Worm (Caenorhabditis elegans): ENCODE measurements around the gene K03B4.8.

Gene K03B4.8

DNA sequence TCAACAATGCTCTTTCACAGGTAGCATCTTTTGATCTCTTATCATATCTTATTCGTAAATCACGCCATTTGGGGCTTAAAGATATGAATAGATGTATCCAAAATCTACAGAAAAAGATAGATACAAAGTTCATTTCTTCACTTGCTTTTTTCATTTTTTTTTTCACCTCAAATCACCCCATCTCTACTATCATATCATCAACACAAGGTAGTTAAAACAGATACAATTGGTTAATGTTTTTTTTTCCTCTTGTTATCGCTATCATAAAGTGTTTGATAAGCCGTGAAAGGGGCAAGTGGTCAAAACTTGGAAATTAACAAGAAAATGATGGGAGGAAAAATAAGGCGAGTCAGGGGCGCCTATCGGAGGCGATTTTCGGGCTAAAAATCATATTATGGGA is 44.1 kb downstream of the K03B4.8 start (continued):
- no peak for TF ChIP-seq hif-1 (tag; optimal IDR thresholded peaks at IDR 0.05)
- TF ChIP-seq nhr-6 (tag; optimal IDR thresholded peaks at IDR 0.05): no peak
- TF ChIP-seq zfp-2 (tag; optimal IDR thresholded peaks at IDR 0.05): no peak
- no peak for TF ChIP-seq ztf-7 (tag; optimal IDR thresholded peaks at IDR 0.05)
- no peak for TF ChIP-seq ama-1 (optimal IDR thresholded peaks at IDR 0.05)
- no peak for TF ChIP-seq dmd-9 (GFP tag; IDR thresholded peaks at IDR 0.05)
- TF ChIP-seq lin-1 (GFP tag; IDR thresholded peaks at IDR 0.05): 0 out of 2 replicates have a peak, but pooled peaks have one; percentile 19
- no peak for TF ChIP-seq skn-1 (tag; optimal IDR thresholded peaks at IDR 0.05)
- no peak for TF ChIP-seq Y5F2A.4 (GFP tag; optimal IDR thresholded peaks at IDR 0.05)
- no peak for TF ChIP-seq duxl-1 (tag; optimal IDR thresholded peaks at IDR 0.05; ENCODE audit: poor library complexity)
- TF ChIP-seq vab-7 (GFP tag; IDR thresholded peaks at IDR 0.05): no peak
- TF ChIP-seq aly-2 (tag; optimal IDR thresholded peaks at IDR 0.05): no peak
- no peak for TF ChIP-seq R02D3.7 (tag; optimal IDR thresholded peaks at IDR 0.05)
- no peak for TF ChIP-seq ces-1 (GFP tag; optimal IDR thresholded peaks at IDR 0.05)
- TF ChIP-seq daf-8 (GFP tag; IDR thresholded peaks at IDR 0.05): no peak
- no peak for TF ChIP-seq T20F7.1 (GFP tag; optimal IDR thresholded peaks at IDR 0.05)
- no peak for TF ChIP-seq dpl-1 (GFP tag; optimal IDR thresholded peaks at IDR 0.05)
- TF ChIP-seq fos-1 (tag; optimal IDR thresholded peaks at IDR 0.05): no peak
- no peak for TF ChIP-seq hmg-1.1 (GFP tag; IDR thresholded peaks at IDR 0.05)
- no peak for TF ChIP-seq pha-4 (GFP tag; IDR thresholded peaks at IDR 0.05)
- TF ChIP-seq pha-4 (tag; optimal IDR thresholded peaks at IDR 0.05): no peak
- TF ChIP-seq nhr-25 (tag; optimal IDR thresholded peaks at IDR 0.05; ENCODE audit: borderline replicate concordance, insufficient read depth): no peak
- no peak for TF ChIP-seq madf-9 (GFP tag; conservative IDR thresholded peaks at IDR 0.05)
- TF ChIP-seq aha-1 (tag): no peak
- TF ChIP-seq zag-1 (tag; optimal IDR thresholded peaks at IDR 0.05): no peak
- TF ChIP-seq spr-1 (tag; optimal IDR thresholded peaks at IDR 0.05): no peak
- TF ChIP-seq dve-1 (tag; optimal IDR thresholded peaks at IDR 0.05; ENCODE audit: insufficient read depth): peak; percentile 73
- no peak for TF ChIP-seq nhr-41 (GFP tag; IDR thresholded peaks at IDR 0.05)
- peak; percentile 66 for TF ChIP-seq pqm-1 (tag; optimal IDR thresholded peaks at IDR 0.05)
- no peak for TF ChIP-seq zip-2 (tag; optimal IDR thresholded peaks at IDR 0.05)
- TF ChIP-seq D1046.2 (GFP tag; IDR thresholded peaks at IDR 0.05): no peak
- no peak for TF ChIP-seq ZK546.5 (tag; optimal IDR thresholded peaks at IDR 0.05)
- TF ChIP-seq spr-3 (GFP tag; optimal IDR thresholded peaks at IDR 0.05): no peak
- peak; percentile 88 for TF ChIP-seq nhr-28 (tag; optimal IDR thresholded peaks at IDR 0.05)
- TF ChIP-seq Y48G9A.11 (GFP tag; IDR thresholded peaks at IDR 0.05): no peak
- TF ChIP-seq lsy-2 (tag; optimal IDR thresholded peaks at IDR 0.05): no peak
- TF ChIP-seq ceh-20 (GFP tag; IDR thresholded peaks at IDR 0.05): no peak
- TF ChIP-seq zip-11 (GFP tag; IDR thresholded peaks at IDR 0.05): no peak
- no peak for TF ChIP-seq nhr-10 (tag; optimal IDR thresholded peaks at IDR 0.05)
- no peak for TF ChIP-seq nhr-102 (tag; optimal IDR thresholded peaks at IDR 0.05)
- no peak for TF ChIP-seq mdl-1 (tag; optimal IDR thresholded peaks at IDR 0.05)
- no peak for TF ChIP-seq attf-4 (tag; optimal IDR thresholded peaks at IDR 0.05)
- no peak for TF ChIP-seq nhr-48 (tag; optimal IDR thresholded peaks at IDR 0.05)

DNA sequence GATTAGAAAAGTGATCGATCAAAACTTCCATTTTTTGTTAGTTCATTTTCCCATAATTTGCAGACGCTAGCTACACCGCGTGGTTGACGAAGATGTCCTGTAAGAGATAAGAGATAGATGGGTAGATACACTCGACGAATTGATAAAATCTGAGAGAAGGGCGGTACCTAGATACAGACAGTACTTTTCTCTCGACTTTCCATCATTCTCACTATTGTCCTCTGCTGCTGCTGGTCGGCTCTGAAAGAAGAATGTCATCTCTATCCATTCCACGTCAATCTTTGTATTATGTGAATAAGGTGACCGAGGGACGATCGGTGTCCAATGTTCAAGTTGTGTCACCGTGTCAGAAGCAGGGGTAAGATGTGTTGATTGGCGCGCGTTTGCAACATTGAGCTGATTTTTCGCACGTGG is 45.9 kb downstream of the K03B4.8 start, which contains the start of gene pmt-2:
pmt-2 (plus strand) TSS at position 64 of the 414 bp plus-strand sequence.
- 0 out of 2 replicates have a peak, but pooled peaks have one; percentile 37 for TF ChIP-seq Y75B8A.6 (GFP tag; IDR thresholded peaks at IDR 0.05)
- TF ChIP-seq fkh-10 (GFP tag; optimal IDR thresholded peaks at IDR 0.05): no peak
- no peak for TF ChIP-seq ces-1 (GFP tag; optimal IDR thresholded peaks at IDR 0.05)
- TF ChIP-seq mxl-3 (GFP tag; optimal IDR thresholded peaks at IDR 0.05): peak; percentile 87
- TF ChIP-seq ceh-62 (tag; optimal IDR thresholded peaks at IDR 0.05): no peak
- peak; percentile 19 for TF ChIP-seq ama-1 (optimal IDR thresholded peaks at IDR 0.05)
- peak; percentile 51; the same call in 1 of the 2 replicates for TF ChIP-seq T26A8.4 (GFP tag; IDR thresholded peaks at IDR 0.05)
- TF ChIP-seq hlh-30 (tag; optimal IDR thresholded peaks at IDR 0.05; ENCODE audit: insufficient read depth): peak; percentile 0
- TF ChIP-seq zip-2 (tag; optimal IDR thresholded peaks at IDR 0.05): no peak
- no peak for TF ChIP-seq daf-19 (GFP tag; conservative IDR thresholded peaks at IDR 0.05)
- TF ChIP-seq Y48G9A.11 (GFP tag; IDR thresholded peaks at IDR 0.05): no peak
- TF ChIP-seq mdt-29 (GFP tag; IDR thresholded peaks at IDR 0.05): no peak
- no peak for TF ChIP-seq arid-1 (GFP tag; conservative IDR thresholded peaks at IDR 0.05)
- TF ChIP-seq php-3 (GFP tag; IDR thresholded peaks at IDR 0.05): 0 out of 2 replicates have a peak, but pooled peaks have one; percentile 6
- no peak for TF ChIP-seq nhr-25 (tag; optimal IDR thresholded peaks at IDR 0.05; ENCODE audit: borderline replicate concordance, insufficient read depth)
- peak in 1 of 2 experiments; percentile 23 for TF ChIP-seq mdl-1 (tag; optimal IDR thresholded peaks at IDR 0.05)

All from whole organism, L4 larva.